Fruit fly (Drosophila melanogaster): ENCODE measurements around the gene CG14342.

Gene CG14342

DNA sequence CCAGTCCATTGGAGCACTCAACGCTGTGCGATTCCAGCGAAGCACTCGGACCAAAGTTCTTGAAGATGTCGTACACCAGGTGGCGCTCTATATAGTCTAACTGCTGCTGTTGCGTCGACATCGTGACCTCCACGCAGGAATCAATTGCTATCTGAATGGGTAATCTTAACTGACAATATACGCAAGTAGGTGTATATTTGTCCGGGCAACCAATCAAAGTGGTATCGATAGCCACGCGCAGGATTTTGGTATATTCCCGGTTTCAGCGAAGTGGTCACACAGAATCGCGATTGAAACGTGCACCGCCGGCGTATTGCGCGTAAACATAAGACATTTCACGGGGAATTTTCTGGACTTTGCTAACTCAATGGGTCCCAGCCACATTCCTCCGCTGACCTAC, 20.2 kb upstream of the CG14342 start, which contains the start of the genes CG5126 and Tgt:
Gene CG5126 (minus strand): TSS at position 222 of the 400 bp plus-strand sequence.
Gene Tgt (plus strand): TSS at position 267 of the 400 bp plus-strand sequence.
- TF ChIP-seq ttk (optimal IDR thresholded peaks at IDR 0.05) = no peak
- TF ChIP-seq insv (optimal IDR thresholded peaks at IDR 0.05) = no peak
- TF ChIP-seq h (optimal IDR thresholded peaks at IDR 0.05) = no peak
- no peak for TF ChIP-seq Sin3A (optimal IDR thresholded peaks at IDR 0.05)
- no peak for TF ChIP-seq psq (optimal IDR thresholded peaks at IDR 0.05)
- TF ChIP-seq Myc (optimal IDR thresholded peaks at IDR 0.05) = no peak

DNA sequence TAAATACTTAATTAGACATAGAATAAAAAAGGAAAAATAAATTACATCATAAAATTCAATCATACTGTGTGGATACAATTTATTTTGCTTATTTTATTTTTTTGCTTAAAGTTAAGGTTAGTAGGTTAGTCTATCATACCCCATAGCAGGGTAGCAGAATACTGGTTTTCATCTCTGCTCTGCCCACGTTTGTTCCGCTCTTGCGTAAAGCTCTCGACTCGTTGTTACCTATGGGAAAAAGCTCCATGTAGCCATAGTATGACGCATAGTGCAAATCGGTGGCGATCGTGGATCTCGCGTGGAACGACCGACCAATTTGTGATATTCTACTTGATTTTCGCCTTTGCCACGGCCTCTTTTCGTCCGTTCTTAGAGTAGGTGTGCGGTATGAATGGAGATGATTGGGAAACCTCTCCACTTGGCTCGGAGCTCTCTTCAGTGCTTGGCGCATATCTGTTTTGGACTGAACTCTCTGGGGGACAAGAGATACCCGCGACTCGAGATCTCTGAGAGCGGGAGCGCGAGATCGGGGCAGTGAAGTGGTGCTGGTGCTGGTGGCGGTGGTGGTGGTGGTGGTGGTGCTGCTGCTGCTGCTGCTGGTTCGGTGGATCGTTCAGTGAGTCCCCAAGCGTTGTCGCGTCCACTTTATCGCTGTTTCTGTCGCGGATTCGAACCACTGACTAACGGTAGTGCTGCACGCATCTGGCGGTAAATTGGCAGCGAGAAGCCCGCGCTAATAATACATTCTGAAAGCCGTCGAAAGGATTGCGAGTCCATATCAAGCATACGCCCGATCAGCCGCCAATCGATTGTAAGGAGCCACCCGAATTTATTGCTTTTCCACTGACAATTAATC, 18.1 kb upstream of the CG14342 start, which contains the start of gene CG5001:
Gene CG5001 (plus strand): TSS at position 116 of the 856 bp plus-strand sequence.
- TF ChIP-seq h (optimal IDR thresholded peaks at IDR 0.05) = no peak
- TF ChIP-seq psq (optimal IDR thresholded peaks at IDR 0.05) = no peak
- TF ChIP-seq insv (optimal IDR thresholded peaks at IDR 0.05) = no peak
- TF ChIP-seq ttk (optimal IDR thresholded peaks at IDR 0.05) = no peak
- no peak for TF ChIP-seq Sin3A (optimal IDR thresholded peaks at IDR 0.05)
- TF ChIP-seq Myc (optimal IDR thresholded peaks at IDR 0.05) = no peak

DNA sequence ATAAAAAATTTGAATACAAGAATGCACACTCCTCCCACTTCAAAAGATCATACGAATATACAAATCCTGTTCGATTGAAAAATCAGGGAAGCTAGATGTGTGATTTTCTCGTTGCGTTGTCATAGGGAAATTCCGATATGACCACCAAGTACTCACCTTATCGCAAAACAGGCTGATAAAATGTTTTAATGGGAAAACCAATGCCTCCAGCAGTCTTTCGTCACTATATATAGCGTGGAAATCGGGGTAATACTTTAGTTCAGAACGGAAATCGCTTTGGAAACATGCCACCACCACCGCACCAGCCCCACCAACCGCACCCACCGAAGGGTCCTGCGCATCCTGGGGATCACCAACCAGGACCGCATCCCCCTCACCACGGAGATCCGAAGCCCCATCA, 4.8 kb upstream of the CG14342 start, which contains the start of the genes CG5139 and CG43348:
Gene CG5139 (minus strand): TSS at position 101 of the 400 bp plus-strand sequence.
Gene CG43348 (plus strand): TSS at position 247 of the 400 bp plus-strand sequence.
- TF ChIP-seq h (optimal IDR thresholded peaks at IDR 0.05) = no peak

DNA sequence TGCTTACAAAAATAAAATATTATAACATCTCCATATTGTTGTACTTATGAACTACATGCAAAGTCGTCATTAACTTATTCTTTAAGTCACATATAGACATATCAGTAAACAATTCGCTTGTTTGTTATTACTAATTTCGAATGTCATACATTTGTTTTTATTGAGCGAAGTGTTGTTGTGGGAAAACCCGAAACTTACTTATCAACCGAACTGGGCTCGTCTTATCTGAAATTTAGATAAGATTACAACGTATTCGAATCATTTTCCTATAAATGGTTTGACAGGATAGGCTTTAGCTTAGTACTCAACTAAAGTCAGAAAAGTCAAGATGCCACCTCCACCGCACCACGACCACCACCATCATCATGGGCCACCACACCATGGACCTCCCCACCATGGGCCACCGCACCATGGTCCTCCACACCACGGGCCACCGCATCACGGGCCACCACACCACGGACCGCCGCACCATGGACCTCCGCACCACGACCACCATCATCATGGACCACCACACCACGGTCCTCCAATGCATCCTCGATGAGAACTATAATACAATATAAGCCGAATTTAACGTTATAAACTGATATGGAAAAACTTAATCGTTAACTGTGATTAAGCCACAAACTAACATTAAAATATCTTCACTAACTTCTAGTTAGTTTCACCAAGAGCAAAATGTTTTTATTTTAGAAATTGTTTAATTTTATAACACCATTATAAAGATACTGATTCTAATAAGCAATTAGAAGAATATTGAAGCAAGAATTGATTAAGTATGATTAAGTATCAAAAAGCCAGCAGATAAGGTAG, 3.9 kb upstream of the CG14342 start, which contains the start of the genes CG43349 and CG5011:
Gene CG43349 (plus strand): TSS at position 294 of the 810 bp plus-strand sequence.
Gene CG5011 (plus strand): TSS at position 760 of the 810 bp plus-strand sequence.
- TF ChIP-seq Sin3A (optimal IDR thresholded peaks at IDR 0.05) = no peak
- no peak for TF ChIP-seq psq (optimal IDR thresholded peaks at IDR 0.05)
- TF ChIP-seq ttk (optimal IDR thresholded peaks at IDR 0.05) = no peak
- TF ChIP-seq insv (optimal IDR thresholded peaks at IDR 0.05) = no peak
- no peak for TF ChIP-seq h (optimal IDR thresholded peaks at IDR 0.05)
- TF ChIP-seq Myc (optimal IDR thresholded peaks at IDR 0.05) = no peak

DNA sequence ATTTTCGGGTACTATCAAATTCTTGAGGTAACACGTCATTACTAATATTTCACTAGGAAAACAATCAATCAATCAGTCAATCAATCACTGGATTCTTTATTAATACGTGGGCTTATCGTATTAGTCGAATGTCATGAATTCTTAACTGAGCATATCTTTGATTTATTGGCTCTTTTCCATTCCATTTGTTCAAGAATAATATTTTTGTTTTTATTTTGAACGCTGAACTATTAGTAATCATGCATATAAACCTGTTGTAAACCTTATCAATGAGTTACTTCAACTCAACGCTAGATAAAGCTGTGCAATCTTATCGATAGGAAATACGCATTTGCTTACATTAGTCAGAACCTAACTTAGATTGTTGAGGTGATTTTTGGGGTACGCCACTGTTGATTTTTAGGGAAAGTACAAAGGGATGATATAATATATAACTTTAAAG, 2.6 kb upstream of the CG14342 start:
- TF ChIP-seq Myc (optimal IDR thresholded peaks at IDR 0.05) (no peak), Sin3A (optimal IDR thresholded peaks at IDR 0.05) (no peak), ttk (optimal IDR thresholded peaks at IDR 0.05) (no peak), h (optimal IDR thresholded peaks at IDR 0.05) (no peak), insv (optimal IDR thresholded peaks at IDR 0.05) (no peak), psq (optimal IDR thresholded peaks at IDR 0.05) (no peak)

DNA sequence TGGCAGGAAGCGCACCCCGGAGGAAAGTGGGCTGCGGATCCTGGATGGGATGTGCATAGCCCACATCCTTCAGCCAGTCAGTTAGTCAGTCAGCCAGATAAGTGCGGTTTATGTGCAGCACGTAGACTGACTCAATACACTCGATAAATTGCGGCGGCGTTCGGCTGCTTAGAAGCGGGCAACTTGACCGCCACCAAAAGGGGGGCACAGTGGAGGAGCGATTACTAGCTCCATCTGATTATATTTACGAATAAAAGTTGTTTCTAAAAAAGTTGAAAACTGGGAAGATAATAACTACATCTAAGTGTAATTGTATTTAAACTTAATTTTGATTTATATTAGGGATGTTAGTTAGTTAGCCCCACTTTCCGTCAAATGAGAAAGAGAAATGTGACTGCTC, 1.6 kb upstream of the CG14342 start:
- TF ChIP-seq psq (optimal IDR thresholded peaks at IDR 0.05) (no peak), Sin3A (optimal IDR thresholded peaks at IDR 0.05) (no peak), insv (optimal IDR thresholded peaks at IDR 0.05) (no peak), Myc (optimal IDR thresholded peaks at IDR 0.05) (no peak), h (optimal IDR thresholded peaks at IDR 0.05) (no peak), ttk (optimal IDR thresholded peaks at IDR 0.05) (no peak)

DNA sequence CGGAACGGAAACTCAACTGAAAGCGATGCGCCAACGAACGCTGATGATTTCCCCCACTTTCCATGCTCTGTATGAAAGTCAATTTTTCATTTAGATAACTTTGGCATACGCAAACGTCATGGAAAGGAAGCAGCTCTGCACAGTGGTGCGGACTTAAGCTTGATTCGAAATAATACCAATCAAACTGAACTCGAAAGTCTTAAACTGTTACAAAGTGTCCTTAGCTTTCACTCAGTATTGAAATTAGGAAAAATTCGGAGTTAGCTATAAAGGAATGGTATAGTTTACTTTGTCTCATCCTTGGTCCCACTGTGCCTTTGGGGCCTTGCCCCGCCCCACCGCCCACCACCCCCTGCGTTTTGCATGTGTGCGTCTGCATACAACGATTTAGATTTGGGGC, 3.4 kb downstream of the CG14342 start:
- TF ChIP-seq psq (optimal IDR thresholded peaks at IDR 0.05) = no peak
- no peak for TF ChIP-seq h (optimal IDR thresholded peaks at IDR 0.05)
- no peak for TF ChIP-seq Myc (optimal IDR thresholded peaks at IDR 0.05)
- no peak for TF ChIP-seq ttk (optimal IDR thresholded peaks at IDR 0.05)
- no peak for TF ChIP-seq Sin3A (optimal IDR thresholded peaks at IDR 0.05)
- no peak for TF ChIP-seq insv (optimal IDR thresholded peaks at IDR 0.05)

DNA sequence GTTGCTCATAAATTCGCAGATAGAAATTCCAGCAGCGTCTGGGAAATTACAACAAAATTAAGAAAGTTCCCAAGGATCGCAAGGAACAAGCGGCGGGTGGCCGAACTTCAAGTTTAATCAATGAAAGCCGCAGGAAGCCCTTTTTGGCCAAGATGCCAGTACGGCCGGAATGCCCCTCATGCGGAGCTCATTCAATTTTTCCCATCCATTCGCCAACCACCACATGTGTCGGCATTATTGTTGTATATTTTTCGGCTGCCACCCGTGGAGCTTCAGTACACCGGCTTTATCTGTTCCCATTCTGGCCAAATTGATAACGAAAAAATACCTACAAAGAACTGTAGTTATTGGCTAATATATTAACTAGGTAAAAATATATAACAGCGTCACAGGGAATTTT, 7.5 kb downstream of the CG14342 start:
- TF ChIP-seq psq (optimal IDR thresholded peaks at IDR 0.05) (no peak), ttk (optimal IDR thresholded peaks at IDR 0.05) (no peak)

DNA sequence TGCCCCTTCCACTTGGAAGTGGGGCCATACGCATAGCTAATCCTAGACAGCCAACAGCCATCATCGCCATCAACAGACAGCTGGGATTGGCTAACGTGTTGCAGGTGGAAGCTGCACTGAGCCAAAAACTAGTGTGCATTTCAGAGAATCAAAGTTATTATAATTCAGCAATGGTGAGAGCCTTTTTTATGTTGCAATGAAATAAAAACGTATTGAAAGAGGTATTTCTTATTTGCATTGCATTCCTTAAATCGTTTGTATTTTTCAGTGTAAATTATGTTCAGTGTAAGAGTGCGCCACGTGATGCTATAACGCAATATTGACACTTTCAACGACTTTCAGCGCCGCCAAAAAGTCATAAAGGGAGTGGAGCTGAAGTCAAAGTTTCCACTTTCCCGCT, 9.6 kb downstream of the CG14342 start:
- TF ChIP-seq insv (optimal IDR thresholded peaks at IDR 0.05) (no peak), h (optimal IDR thresholded peaks at IDR 0.05) (no peak), Myc (optimal IDR thresholded peaks at IDR 0.05) (no peak), ttk (optimal IDR thresholded peaks at IDR 0.05) (no peak), psq (optimal IDR thresholded peaks at IDR 0.05) (no peak), Sin3A (optimal IDR thresholded peaks at IDR 0.05) (no peak)

DNA sequence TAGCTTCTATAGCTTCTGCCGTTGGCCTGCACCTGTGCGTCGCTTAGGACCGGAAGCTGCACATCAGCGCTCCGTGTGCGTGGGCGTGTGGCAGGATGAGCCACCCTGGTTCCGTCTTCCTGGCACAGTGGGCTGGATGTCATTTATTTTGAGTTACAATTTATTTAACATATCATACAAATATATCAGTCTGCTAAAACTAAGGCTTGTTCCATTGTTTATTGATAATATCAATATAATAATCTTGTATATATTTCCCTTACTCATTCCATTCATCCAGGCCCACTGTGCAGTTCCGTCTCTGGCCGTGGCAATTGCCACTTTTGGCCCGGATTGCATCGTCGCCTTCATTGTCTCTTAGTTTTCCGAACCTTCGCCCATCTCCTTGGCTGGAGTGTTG, 10.4 kb downstream of the CG14342 start:
- TF ChIP-seq insv (optimal IDR thresholded peaks at IDR 0.05) = no peak
- TF ChIP-seq ttk (optimal IDR thresholded peaks at IDR 0.05) = no peak
- TF ChIP-seq Sin3A (optimal IDR thresholded peaks at IDR 0.05) = no peak

DNA sequence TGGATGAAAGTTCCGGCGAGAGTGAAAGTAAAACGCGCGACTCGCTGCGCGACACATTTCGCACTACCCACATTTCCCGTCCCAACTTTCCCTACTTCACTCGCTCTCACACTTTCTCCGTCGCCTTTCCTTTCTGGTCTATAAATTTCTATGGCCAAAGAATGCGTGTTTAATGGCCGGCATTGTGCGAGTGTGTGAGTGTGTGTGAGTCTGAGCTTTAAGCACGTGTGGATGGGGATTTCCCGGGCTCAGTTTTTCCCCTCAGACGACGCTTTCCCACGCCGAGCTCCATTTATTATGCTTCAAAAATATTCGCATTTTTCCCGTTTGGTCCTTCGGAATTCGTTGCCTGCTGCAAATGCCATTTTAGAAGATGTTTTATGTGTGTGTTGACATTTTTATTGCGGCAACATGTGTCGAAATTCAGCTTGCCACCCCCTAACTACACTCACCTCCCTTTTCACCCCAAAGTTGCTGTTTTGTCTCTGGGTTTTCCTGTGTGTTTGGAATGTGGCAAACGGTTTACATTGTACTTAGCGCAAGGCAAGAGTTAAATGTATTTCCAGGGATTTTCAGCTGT, 13.1 kb downstream of the CG14342 start:
- TF ChIP-seq Sin3A (optimal IDR thresholded peaks at IDR 0.05) = no peak
- no peak for TF ChIP-seq insv (optimal IDR thresholded peaks at IDR 0.05)
- no peak for TF ChIP-seq ttk (optimal IDR thresholded peaks at IDR 0.05)
- TF ChIP-seq Myc (optimal IDR thresholded peaks at IDR 0.05) = no peak
- no peak for TF ChIP-seq h (optimal IDR thresholded peaks at IDR 0.05)
- TF ChIP-seq psq (optimal IDR thresholded peaks at IDR 0.05) = no peak

Measured in Kc167 (cell line).